Fruit fly (Drosophila melanogaster) Kc167 (cell line): ENCODE measurements around the gene Nct.

ENCODE experiments used
- Myc ChIP-seq: fragments of >200 bp; optimal IDR thresholded peaks from 2 replicates; lab custom pipeline; 2017; ENCODE audit warnings: missing external identifiers
- h ChIP-seq: fragments of >200 bp; optimal IDR thresholded peaks from 3 replicates; lab custom pipeline; 2018; ENCODE audit warnings: missing external identifiers
- ttk ChIP-seq: sonication (Bioruptor generic); optimal IDR thresholded peaks from 2 replicates; lab custom pipeline; 2017; ENCODE audit warnings: missing external identifiers

DNA sequence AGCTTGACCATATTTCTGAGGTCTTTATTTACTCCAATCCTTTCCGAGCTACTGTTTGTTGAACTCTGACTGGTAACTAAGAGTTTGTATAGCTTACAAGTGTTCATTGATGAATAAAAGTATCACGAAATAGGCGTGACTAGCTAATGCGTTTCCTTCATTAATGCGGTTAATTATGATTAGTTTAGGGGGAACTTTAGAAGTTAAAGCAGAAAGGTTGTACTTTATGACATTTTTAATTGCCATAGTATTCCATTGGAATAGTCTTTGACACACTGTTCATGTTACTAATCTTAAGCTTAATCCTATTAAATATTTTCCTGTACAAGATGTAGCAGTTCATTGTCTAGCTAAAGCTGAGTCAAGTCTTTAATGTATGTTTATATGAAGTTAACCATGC, 8.3 kb downstream of the Nct start, which contains the start of gene ppk22:
- no peak for TF ChIP-seq h (lab: Kevin White, UChicago)
- no peak for TF ChIP-seq ttk (lab: Kevin White, UChicago)
- no peak for TF ChIP-seq Myc (lab: Kevin White, UChicago)
